Fruit fly (Drosophila melanogaster): ENCODE measurements around the gene CG7065.

DNA sequence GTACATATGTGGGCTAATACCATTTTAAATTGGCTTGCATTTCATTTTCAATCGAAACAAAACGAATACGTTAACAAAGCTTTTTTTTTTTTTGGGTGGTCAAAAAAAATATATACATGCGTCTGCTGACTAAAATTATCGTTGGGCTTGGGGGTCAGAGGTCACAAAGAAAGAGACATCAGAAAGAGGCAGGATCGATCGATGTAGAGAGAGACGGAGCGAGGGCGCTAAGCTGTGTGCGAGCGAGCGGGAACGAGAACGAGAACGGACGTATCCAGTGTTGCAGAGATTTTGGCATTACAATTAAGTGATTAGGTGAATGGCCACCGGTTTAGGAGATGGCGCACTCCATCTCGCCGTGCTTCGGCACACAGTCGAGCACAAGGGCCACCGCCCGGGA, 48.4 kb upstream of the CG7065 start:
- TF ChIP-seq CG8478 (optimal IDR thresholded peaks at IDR 0.05) (no peak), CTCF (optimal IDR thresholded peaks at IDR 0.05) (no peak)
